Worm (Caenorhabditis elegans) whole organism, midembryonic: ENCODE measurements around the gene C02E7.8.

Source experiments
- cog-1 ChIP-seq: sonication (generic microtip); optimal IDR thresholded peaks from 2 replicates; lab custom pipeline; 2016; ENCODE audit warnings: missing genetic modification characterization, missing compliant biosample characterization
- flt-1 ChIP-seq: fragments of 200-800 bp; sonication (Bioruptor generic); IDR thresholded peaks from 2 replicates; pipeline ENCODE4 v1.3.6; 2022; ENCODE audit warnings: missing genetic modification characterization, missing compliant biosample characterization
- klf-2 ChIP-seq: fragments of 200-800 bp; sonication (Bioruptor generic); conservative IDR thresholded peaks from 2 replicates; pipeline ENCODE4 v1.3.6; 2022; ENCODE audit warnings: missing genetic modification reagents, missing genetic modification characterization, missing compliant biosample characterization
- med-1 ChIP-seq: sonication (generic microtip); optimal IDR thresholded peaks from 2 replicates; lab custom pipeline; 2017; ENCODE audit warnings: missing genetic modification characterization, mild to moderate bottlenecking, missing compliant biosample characterization, antibody characterized with exemption, missing genetic modification reagents; ENCODE audit not compliant: insufficient read depth
- ref-1 ChIP-seq: fragments of 200-800 bp; sonication (Bioruptor generic); conservative IDR thresholded peaks from 2 replicates; pipeline ENCODE4 v1.3.6; 2022; ENCODE audit warnings: missing genetic modification reagents, missing genetic modification characterization, missing compliant biosample characterization
- ztf-23 ChIP-seq: fragments of 200-800 bp; sonication (Bioruptor generic); IDR thresholded peaks from 2 replicates; pipeline ENCODE4 v1.3.6; 2022; ENCODE audit warnings: missing genetic modification reagents, missing genetic modification characterization, missing compliant biosample characterization
- ztf-29 ChIP-seq: fragments of 200-800 bp; sonication (Bioruptor generic); IDR thresholded peaks from 2 replicates; pipeline ENCODE4 v1.3.6; 2022; ENCODE audit warnings: missing genetic modification reagents, missing genetic modification characterization, missing compliant biosample characterization

DNA sequence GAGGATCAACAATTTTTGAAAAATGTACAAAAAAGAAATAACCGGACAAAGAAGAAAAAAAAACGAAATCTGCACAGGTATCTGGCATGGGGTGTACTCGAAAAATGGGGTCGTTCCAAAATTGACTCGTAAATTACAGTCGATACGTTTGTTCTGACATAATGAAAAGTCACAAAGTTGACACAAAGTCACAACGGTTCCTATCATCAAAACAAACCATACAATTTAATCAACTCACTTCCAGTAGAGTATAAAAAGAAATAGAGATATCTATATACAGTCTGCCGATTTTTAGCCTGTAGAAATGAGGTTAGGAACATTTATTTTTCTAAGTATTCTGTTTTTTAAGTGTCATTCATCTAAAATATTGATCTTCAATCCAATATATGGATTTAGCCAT lies 36.1 kb downstream of the C02E7.8 start, which contains the start of gene T19H12.12:
- no peak for TF ChIP-seq klf-2 (GFP tag; lab: Robert Waterston, UW)
- no peak for TF ChIP-seq ref-1 (GFP tag; lab: Robert Waterston, UW)
- TF ChIP-seq ztf-29 (GFP tag; lab: Robert Waterston, UW): no peak
- TF ChIP-seq med-1 (GFP tag; lab: Kevin White, UChicago): no peak
- TF ChIP-seq ztf-23 (GFP tag; lab: Robert Waterston, UW): no peak
- no peak for TF ChIP-seq cog-1 (tag; lab: Kevin White, UChicago)
- no peak for TF ChIP-seq flt-1
